Worm (Caenorhabditis elegans) whole organism, L3 larva: ENCODE measurements around the gene tbx-35.
A peak's percentile ranks its signal among the peaks of the same experiment; 100 is the strongest.

Experiments used
- R02D3.7 ChIP-seq: fragments of 150-350 bp; optimal IDR thresholded peaks from 2 replicates; lab custom pipeline; 2014; ENCODE audit warnings: missing biosample characterization, missing genetic modification characterization
- ZK546.5 ChIP-seq: sonication (generic microtip); optimal IDR thresholded peaks from 2 replicates; lab custom pipeline; 2017; ENCODE audit warnings: missing biosample characterization, missing genetic modification characterization
- aly-2 ChIP-seq: fragments of 150-350 bp; optimal IDR thresholded peaks from 2 replicates; lab custom pipeline; 2014; ENCODE audit warnings: missing biosample characterization, missing genetic modification characterization
- ceh-16 ChIP-seq: sonication (generic microtip); optimal IDR thresholded peaks from 2 replicates; lab custom pipeline; 2017; ENCODE audit warnings: missing biosample characterization, missing genetic modification characterization
- ceh-28 ChIP-seq: fragments of 150-350 bp; optimal IDR thresholded peaks from 2 replicates; lab custom pipeline; 2014; ENCODE audit warnings: missing biosample characterization, missing genetic modification reagents, missing genetic modification characterization
- ceh-82 ChIP-seq: fragments of 150-350 bp; optimal IDR thresholded peaks from 2 replicates; lab custom pipeline; 2014; ENCODE audit warnings: missing biosample characterization, missing genetic modification characterization
- daf-12 ChIP-seq: fragments of 150-350 bp; optimal IDR thresholded peaks from 2 replicates; lab custom pipeline; 2014; ENCODE audit warnings: missing biosample characterization, missing genetic modification reagents, missing genetic modification characterization
- egl-5 ChIP-seq: fragments of 150-350 bp; optimal IDR thresholded peaks from 2 replicates; lab custom pipeline; 2017; ENCODE audit warnings: missing biosample characterization, missing genetic modification reagents, missing genetic modification characterization, inconsistent platforms
- elt-1 ChIP-seq: fragments of 150-350 bp; optimal IDR thresholded peaks from 2 replicates; lab custom pipeline; 2014; ENCODE audit warnings: missing biosample characterization, missing genetic modification characterization
- elt-2 ChIP-seq: sonication (generic microtip); optimal IDR thresholded peaks from 2 replicates; lab custom pipeline; 2016; ENCODE audit warnings: missing genetic modification reagents, mild to moderate bottlenecking, missing genetic modification characterization, missing compliant biosample characterization
- elt-3 ChIP-seq, 3 experiments: fragments of 150-350 bp in 1 of 3; sonication (generic microtip) in 2 of 3; optimal IDR thresholded peaks; 2 replicates in 2 of 3; 4 replicates in 1 of 3; lab custom pipeline; 2014 to 2017; ENCODE audit warnings: missing biosample characterization in 3 of 3, missing genetic modification characterization in 3 of 3
- eor-1 ChIP-seq, 2 experiments: fragments of 150-350 bp; optimal IDR thresholded peaks; 2 replicates each; lab custom pipeline; 2014 to 2018; ENCODE audit warnings: missing biosample characterization in 2 of 2, missing genetic modification characterization in 2 of 2
- fkh-10 ChIP-seq: sonication (generic microtip); optimal IDR thresholded peaks from 2 replicates; lab custom pipeline; 2017; ENCODE audit warnings: missing biosample characterization, missing genetic modification reagents, missing genetic modification characterization
- fkh-2 ChIP-seq: fragments of 150-350 bp; optimal IDR thresholded peaks from 2 replicates; lab custom pipeline; 2014; ENCODE audit warnings: missing biosample characterization, missing genetic modification reagents, missing genetic modification characterization
- fos-1 ChIP-seq: fragments of 150-350 bp; optimal IDR thresholded peaks from 2 replicates; lab custom pipeline; 2014; ENCODE audit warnings: missing biosample characterization, missing genetic modification characterization
- hmg-11 ChIP-seq: sonication (generic microtip); optimal IDR thresholded peaks from 2 replicates; lab custom pipeline; 2016; ENCODE audit warnings: missing genetic modification characterization, missing compliant biosample characterization
- lin-39 ChIP-seq: fragments of 150-350 bp; optimal IDR thresholded peaks from 2 replicates; lab custom pipeline; 2018; ENCODE audit warnings: missing biosample characterization, missing genetic modification reagents, missing genetic modification characterization
- lsy-12 ChIP-seq: sonication (generic microtip); optimal IDR thresholded peaks from 2 replicates; lab custom pipeline; 2016; ENCODE audit warnings: mild to moderate bottlenecking, missing genetic modification characterization, missing compliant biosample characterization
- nfya-1 ChIP-seq: sonication (generic microtip); optimal IDR thresholded peaks from 2 replicates; lab custom pipeline; 2017; ENCODE audit warnings: missing genetic modification characterization, mild to moderate bottlenecking, missing compliant biosample characterization, antibody characterized with exemption, moderate library complexity; ENCODE audit not compliant: insufficient read depth
- nhr-11 ChIP-seq: fragments of 150-350 bp; optimal IDR thresholded peaks from 2 replicates; lab custom pipeline; 2014; ENCODE audit warnings: missing biosample characterization, missing genetic modification characterization
- nhr-23 ChIP-seq: fragments of 150-350 bp; optimal IDR thresholded peaks from 2 replicates; lab custom pipeline; 2014; ENCODE audit warnings: missing biosample characterization, missing genetic modification reagents, missing genetic modification characterization
- nhr-237 ChIP-seq: fragments of 150-350 bp; optimal IDR thresholded peaks from 2 replicates; lab custom pipeline; 2014; ENCODE audit warnings: missing biosample characterization, missing genetic modification characterization
- nhr-28 ChIP-seq: fragments of 150-350 bp; optimal IDR thresholded peaks from 2 replicates; lab custom pipeline; 2014; ENCODE audit warnings: missing biosample characterization, missing genetic modification characterization
- nhr-67 ChIP-seq: fragments of 150-350 bp; optimal IDR thresholded peaks from 2 replicates; lab custom pipeline; 2014; ENCODE audit warnings: missing biosample characterization, missing genetic modification characterization
- pha-4 ChIP-seq: fragments of 150-350 bp; optimal IDR thresholded peaks from 2 replicates; lab custom pipeline; 2014; ENCODE audit warnings: missing biosample characterization, missing genetic modification reagents, missing genetic modification characterization
- pqm-1 ChIP-seq: fragments of 150-350 bp; optimal IDR thresholded peaks from 2 replicates; lab custom pipeline; 2017; ENCODE audit warnings: missing biosample characterization, missing genetic modification characterization, inconsistent platforms
- sea-2 ChIP-seq: fragments of 150-350 bp; sonication (generic microtip); optimal IDR thresholded peaks from 4 replicates; lab custom pipeline; 2014; ENCODE audit warnings: missing biosample characterization, missing genetic modification reagents, missing genetic modification characterization
- skn-1 ChIP-seq: fragments of 150-350 bp; optimal IDR thresholded peaks from 2 replicates; lab custom pipeline; 2014; ENCODE audit warnings: missing biosample characterization, missing genetic modification characterization
- unc-39 ChIP-seq: sonication (generic microtip); optimal IDR thresholded peaks from 4 replicates; lab custom pipeline; 2017; ENCODE audit warnings: missing biosample characterization, missing genetic modification characterization
- unc-62 ChIP-seq: fragments of 150-350 bp; sonication (generic microtip); optimal IDR thresholded peaks from 4 replicates; lab custom pipeline; 2014; ENCODE audit warnings: missing biosample characterization, missing genetic modification reagents, missing genetic modification characterization
- ztf-11 ChIP-seq: fragments of 150-350 bp; optimal IDR thresholded peaks from 2 replicates; lab custom pipeline; 2014; ENCODE audit warnings: missing biosample characterization, missing genetic modification characterization

tbx-35 gene

ce11 chrII:5522637-5523036 lies 2.6 kb downstream of the tbx-35 start, which contains the start of gene ZK177.11:
Gene ZK177.11 (plus strand): TSS chrII:5522937.
- no peak for TF ChIP-seq lsy-12 (tag; lab: Kevin White, UChicago)
- no peak for TF ChIP-seq aly-2
- no peak for TF ChIP-seq ceh-28 (tag; lab: Kevin White, UChicago)
- no peak for TF ChIP-seq nfya-1
- no peak for TF ChIP-seq unc-62 (GFP tag; lab: Kevin White, UChicago)
- no peak for TF ChIP-seq ceh-16 (tag; lab: Kevin White, UChicago)
- no peak for TF ChIP-seq fkh-10 (GFP tag; lab: Kevin White, UChicago)
- no peak for TF ChIP-seq elt-3 (tag; optimal IDR thresholded peaks at IDR 0.05; lab: Kevin White, UChicago)
- no peak for TF ChIP-seq unc-39 (tag; lab: Kevin White, UChicago)
- no peak for TF ChIP-seq lin-39 (tag; lab: Kevin White, UChicago)

DNA sequence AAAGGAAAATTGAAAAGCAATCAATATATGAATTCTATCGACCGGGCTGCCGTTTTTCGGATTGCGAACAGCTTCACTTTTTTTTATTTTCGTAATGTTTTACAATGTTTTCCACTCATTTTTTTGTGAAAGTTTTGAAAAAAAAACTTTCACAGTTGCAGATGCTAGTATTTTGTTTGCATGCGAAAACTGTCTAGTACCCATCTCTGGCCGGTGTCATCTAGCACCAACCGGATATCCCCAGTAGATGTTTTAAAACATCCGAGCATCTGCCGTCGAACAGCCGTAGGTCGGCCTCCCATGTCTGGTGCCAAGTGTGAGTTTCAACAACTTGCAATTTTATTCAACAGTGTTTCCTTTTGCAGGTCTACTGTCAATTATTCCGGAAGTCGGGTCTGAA lies 3.8 kb downstream of the tbx-35 start, which contains the start of gene ZK177.12:
ZK177.12 (plus strand) TSS at position 301 of the 400 bp plus-strand sequence.
- TF ChIP-seq egl-5 (no peak), nfya-1 (no peak), nhr-28 (no peak), skn-1 (no peak), hmg-11 (tag; lab: Kevin White, UChicago) (no peak), sea-2 (GFP tag; lab: Kevin White, UChicago) (no peak), unc-39 (tag; lab: Kevin White, UChicago) (no peak), eor-1 (tag; optimal IDR thresholded peaks at IDR 0.05; lab: Kevin White, UChicago) (no peak), nhr-23 (tag; lab: Kevin White, UChicago) (no peak), daf-12 (tag; lab: Kevin White, UChicago) (no peak), ceh-82 (tag; lab: Kevin White, UChicago) (no peak), nhr-67 (tag; lab: Kevin White, UChicago) (no peak), lsy-12 (tag; lab: Kevin White, UChicago) (no peak)

- TF ChIP-seq nhr-11 (tag; lab: Kevin White, UChicago) (no peak), ceh-16 (tag; lab: Kevin White, UChicago) (no peak), pqm-1 (tag; lab: Kevin White, UChicago) (no peak), R02D3.7 (tag; lab: Kevin White, UChicago) (no peak)
- TF ChIP-seq, all 47 proteins: peak for 0
These were observed 6.3 kb downstream of the tbx-35 start, which contains the start of gene ZK177.2 for ce11 chrII:5518910-5519309. Gene ZK177.2 (plus strand): TSS chrII:5519210.

- TF ChIP-seq elt-3 (tag; optimal IDR thresholded peaks at IDR 0.05; lab: Kevin White, UChicago) (no peak), lin-39 (tag; lab: Kevin White, UChicago) (no peak), eor-1 (tag; optimal IDR thresholded peaks at IDR 0.05; lab: Kevin White, UChicago) (no peak), sea-2 (GFP tag; lab: Kevin White, UChicago) (no peak), nhr-237 (tag; lab: Kevin White, UChicago) (no peak)
- TF ChIP-seq, all 47 proteins: peak for 0
These were observed 7.1 kb downstream of the tbx-35 start for ce11 chrII:5518055-5518454.

DNA sequence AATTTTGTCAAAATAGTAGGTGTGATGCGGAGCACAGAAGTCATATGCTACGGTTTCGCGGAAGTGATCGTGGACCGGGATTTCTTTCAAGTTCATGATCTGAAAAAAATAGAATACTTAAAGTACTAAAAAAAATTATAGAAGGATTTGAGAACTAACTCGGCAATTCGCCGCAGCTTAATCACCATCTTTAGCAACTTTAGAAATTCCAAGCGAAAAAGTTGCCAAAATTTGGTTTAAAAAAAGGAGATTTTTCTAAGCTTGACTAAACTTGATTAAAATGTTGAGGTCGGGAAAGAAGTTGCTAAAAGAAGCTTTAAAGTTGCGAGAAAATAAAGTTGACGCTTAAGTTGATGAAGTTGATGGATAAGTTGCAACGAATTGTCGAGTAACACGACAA lies 7.6 kb downstream of the tbx-35 start, which contains the start of gene ZK177.9:
ZK177.9 (minus strand) TSS at position 101 of the 400 bp plus-strand sequence.
- TF ChIP-seq fkh-2 (tag; lab: Kevin White, UChicago): no peak
- no peak for TF ChIP-seq nhr-11 (tag; lab: Kevin White, UChicago)
- TF ChIP-seq pha-4 (tag; lab: Kevin White, UChicago): no peak
- TF ChIP-seq fos-1: no peak
- no peak for TF ChIP-seq elt-1 (tag; lab: Kevin White, UChicago)
- TF ChIP-seq ceh-28 (tag; lab: Kevin White, UChicago): no peak
- no peak for TF ChIP-seq lsy-12 (tag; lab: Kevin White, UChicago)
- TF ChIP-seq nhr-67 (tag; lab: Kevin White, UChicago): no peak
- TF ChIP-seq elt-3 (tag; optimal IDR thresholded peaks at IDR 0.05; lab: Kevin White, UChicago): no peak
- no peak for TF ChIP-seq pqm-1 (tag; lab: Kevin White, UChicago)
- TF ChIP-seq lin-39 (tag; lab: Kevin White, UChicago): no peak

- no peak for TF ChIP-seq ZK546.5
- TF ChIP-seq fos-1: no peak
- TF ChIP-seq ztf-11 (tag; lab: Kevin White, UChicago): no peak
- TF ChIP-seq elt-2 (tag; lab: Kevin White, UChicago): peak; percentile 65
- no peak for TF ChIP-seq elt-1 (tag; lab: Kevin White, UChicago)
- no peak for TF ChIP-seq ceh-82 (tag; lab: Kevin White, UChicago)
- no peak for TF ChIP-seq hmg-11 (tag; lab: Kevin White, UChicago)
These were observed 9.7 kb downstream of the tbx-35 start, which contains the start of gene ZK177.3 for ce11 chrII:5515542-5515941. Gene ZK177.3 (plus strand): TSS chrII:5515842.
